Fruit fly (Drosophila melanogaster) whole organism, wandering third instar larva: ENCODE measurements around the gene Tsp96F.

Experiments used
- CG32264 ChIP-seq: fragments of 200-800 bp; sonication (Bioruptor generic); optimal IDR thresholded peaks from 2 replicates; lab custom pipeline; 2016; ENCODE audit warnings: missing biosample characterization, missing genetic modification characterization
- Hnf4 ChIP-seq: fragments of 200-800 bp; sonication (Bioruptor generic); optimal IDR thresholded peaks from 2 replicates; lab custom pipeline; 2016; ENCODE audit warnings: missing biosample characterization, mild to moderate bottlenecking, missing genetic modification characterization
- Jra ChIP-seq: sonication (Bioruptor generic); optimal IDR thresholded peaks from 2 replicates; lab custom pipeline; 2016; ENCODE audit warnings: missing biosample characterization, missing genetic modification characterization
- jim ChIP-seq: fragments of 175-275, 200-325 bp; sonication (Bioruptor generic); optimal IDR thresholded peaks from 2 replicates; lab custom pipeline; 2016; ENCODE audit warnings: missing biosample characterization, mild to moderate bottlenecking, missing genetic modification characterization
- pan ChIP-seq: fragments of >200 bp; optimal IDR thresholded peaks from 2 replicates; lab custom pipeline; 2017
- psq ChIP-seq: fragments of 200-800 bp; sonication (Bioruptor generic); optimal IDR thresholded peaks from 3 replicates; lab custom pipeline; 2017; ENCODE audit warnings: missing biosample characterization, mild to moderate bottlenecking, missing genetic modification characterization, moderate library complexity

DNA sequence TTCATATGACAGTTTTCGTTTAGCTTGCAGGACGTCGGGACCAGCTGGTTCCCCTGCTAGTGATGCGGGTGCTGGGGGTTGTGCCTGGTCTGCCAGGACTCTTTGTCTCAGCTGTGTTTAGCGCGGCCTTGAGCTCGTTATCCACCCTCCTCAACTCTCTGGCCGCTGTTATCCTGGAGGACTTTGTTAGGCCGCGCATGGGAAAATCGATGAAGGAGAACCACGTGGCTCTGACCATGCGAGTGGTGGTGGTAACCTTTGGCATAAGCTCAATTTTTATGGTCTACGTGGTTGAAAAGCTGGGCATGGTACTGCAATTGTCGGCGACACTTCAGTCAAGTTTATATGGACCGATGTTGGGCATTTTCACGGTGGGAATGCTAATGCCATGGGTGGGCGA is 38.7 kb upstream of the Tsp96F start:
- TF ChIP-seq Jra (GFP tag; lab: Kevin White, UChicago) (no peak), jim (GFP tag; lab: Kevin White, UChicago) (no peak), psq (GFP tag; lab: Kevin White, UChicago) (no peak), CG32264 (GFP tag; lab: Kevin White, UChicago) (no peak), Hnf4 (GFP tag; lab: Kevin White, UChicago) (no peak), pan (no peak)
